Fruit fly (Drosophila melanogaster) whole organism, embryonic: ENCODE measurements around the gene CG42699.

ENCODE experiments used
- Atf6 ChIP-seq: fragments of 200-800 bp; sonication (Bioruptor generic); IDR thresholded peaks from 2 replicates; pipeline ENCODE4 v1.3.6; 2022; ENCODE audit warnings: missing biosample characterization, missing genetic modification characterization
- CG10431 ChIP-seq: fragments of 200-800 bp; sonication (Bioruptor generic); optimal IDR thresholded peaks from 3 replicates; lab custom pipeline; 2018; ENCODE audit warnings: missing biosample characterization, mild to moderate bottlenecking, missing genetic modification characterization
- CG10959 ChIP-seq: fragments of 200-800 bp; sonication (Bioruptor generic); IDR thresholded peaks from 2 replicates; pipeline ENCODE4 v1.3.6; 2022; ENCODE audit warnings: missing biosample characterization, missing genetic modification characterization
- CG11247 ChIP-seq: fragments of 200-800 bp; sonication (Bioruptor generic); IDR thresholded peaks from 2 replicates; pipeline ENCODE4 v1.3.6; 2022; ENCODE audit warnings: missing biosample characterization, missing genetic modification characterization
- CG12071 ChIP-seq: fragments of 200-800 bp; sonication (Bioruptor generic); optimal IDR thresholded peaks from 3 replicates; lab custom pipeline; 2018; ENCODE audit warnings: missing biosample characterization, mild to moderate bottlenecking, missing genetic modification characterization
- CG13123 ChIP-seq: fragments of 200-800 bp; sonication (Bioruptor generic); optimal IDR thresholded peaks from 2 replicates; lab custom pipeline; 2016; ENCODE audit warnings: missing biosample characterization, missing genetic modification characterization
- CG13296 ChIP-seq: fragments of 200-800 bp; sonication (Bioruptor generic); optimal IDR thresholded peaks from 3 replicates; lab custom pipeline; 2018; ENCODE audit warnings: missing biosample characterization, mild to moderate bottlenecking, missing genetic modification characterization
- CG14014 ChIP-seq: fragments of 200-800 bp; sonication (Bioruptor generic); IDR thresholded peaks from 2 replicates; pipeline ENCODE4 v1.3.6; 2022; ENCODE audit warnings: missing biosample characterization, missing genetic modification characterization
- CG15514 ChIP-seq: fragments of 200-800 bp; sonication (Bioruptor generic); optimal IDR thresholded peaks from 3 replicates; lab custom pipeline; 2017; ENCODE audit warnings: missing biosample characterization, missing genetic modification characterization, mild to moderate bottlenecking, moderate library complexity, missing genetic modification reagents
- CG17359 ChIP-seq: fragments of 200-800 bp; sonication (Bioruptor generic); optimal IDR thresholded peaks from 3 replicates; lab custom pipeline; 2018; ENCODE audit warnings: missing biosample characterization, mild to moderate bottlenecking, missing genetic modification characterization, moderate library complexity
- CG18011 ChIP-seq: fragments of 200-800 bp; sonication (Bioruptor generic); optimal IDR thresholded peaks from 2 replicates; lab custom pipeline; 2017; ENCODE audit warnings: missing biosample characterization, missing genetic modification characterization, mild to moderate bottlenecking, moderate library complexity, missing genotype
- CG18764 ChIP-seq: fragments of 200-800 bp; sonication (Bioruptor generic); optimal IDR thresholded peaks from 3 replicates; lab custom pipeline; 2016; ENCODE audit warnings: missing biosample characterization, missing genetic modification characterization
- CG4404 ChIP-seq: fragments of 200-800 bp; sonication (Bioruptor generic); IDR thresholded peaks from 2 replicates; pipeline ENCODE4 v1.3.6; 2022; ENCODE audit warnings: missing biosample characterization, missing genetic modification characterization
- CG4707 ChIP-seq: fragments of 200-800 bp; sonication (Bioruptor generic); optimal IDR thresholded peaks from 2 replicates; lab custom pipeline; 2018; ENCODE audit warnings: missing biosample characterization, mild to moderate bottlenecking, missing genetic modification characterization, moderate library complexity
- CG6854 ChIP-seq: fragments of 200-800 bp; sonication (Bioruptor generic); optimal IDR thresholded peaks from 3 replicates; lab custom pipeline; 2017; ENCODE audit warnings: missing biosample characterization, mild to moderate bottlenecking, missing genetic modification characterization
- CG7357 ChIP-seq: fragments of 200-800 bp; sonication (Bioruptor generic); IDR thresholded peaks from 3 replicates; pipeline ENCODE4 v1.3.6; 2022; ENCODE audit warnings: missing biosample characterization, missing genetic modification characterization
- CG7928 ChIP-seq: fragments of 200-800 bp; sonication (Bioruptor generic); optimal IDR thresholded peaks from 2 replicates; lab custom pipeline; 2017; ENCODE audit warnings: missing biosample characterization, mild to moderate bottlenecking, missing genetic modification characterization
- CG9437 ChIP-seq: fragments of 200-800 bp; sonication (Bioruptor generic); optimal IDR thresholded peaks from 2 replicates; lab custom pipeline; 2018; ENCODE audit warnings: missing biosample characterization, mild to moderate bottlenecking, missing genetic modification characterization
- CG9727 ChIP-seq: fragments of 200-800 bp; sonication (Bioruptor generic); optimal IDR thresholded peaks from 3 replicates; lab custom pipeline; 2017; ENCODE audit warnings: missing biosample characterization, mild to moderate bottlenecking, missing genetic modification characterization
- CrebB ChIP-seq: fragments of 200-800 bp; sonication (Bioruptor generic); optimal IDR thresholded peaks from 3 replicates; lab custom pipeline; 2018; ENCODE audit warnings: missing biosample characterization, mild to moderate bottlenecking, missing genetic modification characterization
- Doc3 ChIP-seq: fragments of 200-800 bp; sonication (Bioruptor generic); IDR thresholded peaks from 3 replicates; pipeline ENCODE4 v1.3.6; 2022; ENCODE audit warnings: missing biosample characterization, missing genetic modification characterization; ENCODE audit not compliant: partially characterized antibody
- Kr ChIP-seq: fragments of 200-800 bp; sonication (Bioruptor generic); optimal IDR thresholded peaks from 2 replicates; lab custom pipeline; 2017; ENCODE audit warnings: missing biosample characterization, mild to moderate bottlenecking, missing genetic modification characterization
- Lpt ChIP-seq: fragments of >200 bp; optimal IDR thresholded peaks from 2 replicates; lab custom pipeline; 2018; ENCODE audit warnings: missing biosample characterization, missing genetic modification characterization
- Med ChIP-seq: fragments of 200-800 bp; sonication (Bioruptor generic); peaks from one replicate; lab custom pipeline; 2016; ENCODE audit warnings: missing biosample characterization, missing genetic modification characterization, mild to moderate bottlenecking, inconsistent platforms, moderate library complexity
- Pdp1 ChIP-seq, 2 experiments: fragments of 200-800 bp; sonication (Bioruptor generic); optimal IDR thresholded peaks; 3 replicates each; lab custom pipeline; 2016; ENCODE audit warnings: missing biosample characterization in 2 of 2, missing genetic modification characterization in 2 of 2, mild to moderate bottlenecking in 1 of 2, moderate library complexity in 1 of 2
- Poxn ChIP-seq: fragments of 200-800 bp; sonication (Bioruptor generic); IDR thresholded peaks from 2 replicates; pipeline ENCODE4 v1.3.6; 2022; ENCODE audit warnings: missing biosample characterization, missing genetic modification characterization
- Ptx1 ChIP-seq: fragments of 200-800 bp; sonication (Bioruptor generic); IDR thresholded peaks from 2 replicates; pipeline ENCODE4 v1.3.6; 2022; ENCODE audit warnings: missing biosample characterization, missing genetic modification characterization
- Side ChIP-seq: fragments of 200-800 bp; sonication (Bioruptor generic); optimal IDR thresholded peaks from 2 replicates; lab custom pipeline; 2016; ENCODE audit warnings: missing biosample characterization, missing genetic modification characterization
- ato ChIP-seq: fragments of 200-800 bp; sonication (Bioruptor generic); IDR thresholded peaks from 2 replicates; pipeline ENCODE4 v1.3.6; 2022; ENCODE audit warnings: missing biosample characterization, missing genetic modification characterization; ENCODE audit not compliant: partially characterized antibody
- cas ChIP-seq: fragments of 200-800 bp; sonication (Bioruptor generic); IDR thresholded peaks from 2 replicates; pipeline ENCODE4 v1.3.6; 2022; ENCODE audit warnings: missing biosample characterization, missing genetic modification characterization
- cato ChIP-seq: fragments of 200-800 bp; sonication (Bioruptor generic); optimal IDR thresholded peaks from 2 replicates; lab custom pipeline; 2016; ENCODE audit warnings: missing biosample characterization, missing genetic modification characterization, borderline replicate concordance
- caup ChIP-seq: fragments of 200-800 bp; sonication (Bioruptor generic); optimal IDR thresholded peaks from 3 replicates; lab custom pipeline; 2017; ENCODE audit warnings: missing biosample characterization, mild to moderate bottlenecking, missing genetic modification characterization, moderate library complexity; ENCODE audit not compliant: severe bottlenecking
- dan ChIP-seq: fragments of 200-800 bp; sonication (Bioruptor generic); IDR thresholded peaks from 2 replicates; pipeline ENCODE4 v1.3.6; 2022; ENCODE audit warnings: missing biosample characterization, missing genetic modification characterization
- eve ChIP-seq, 2 experiments: fragments of >200 bp; optimal IDR thresholded peaks; 2 replicates each; lab custom pipeline; 2017; ENCODE audit warnings: missing biosample characterization in 2 of 2, missing genetic modification characterization in 2 of 2
- fu2 ChIP-seq: fragments of 200-800 bp; sonication (Bioruptor generic); optimal IDR thresholded peaks from 2 replicates; lab custom pipeline; 2016; ENCODE audit warnings: missing biosample characterization, missing genetic modification characterization
- grn ChIP-seq: fragments of 200-800 bp; sonication (Bioruptor generic); optimal IDR thresholded peaks from 3 replicates; lab custom pipeline; 2017; ENCODE audit warnings: missing biosample characterization, missing genetic modification characterization
- gsb ChIP-seq: fragments of 200-800 bp; sonication (Bioruptor generic); IDR thresholded peaks from 2 replicates; pipeline ENCODE4 v1.3.6; 2022; ENCODE audit warnings: missing biosample characterization, missing genetic modification characterization
- h ChIP-seq: fragments of >200 bp; optimal IDR thresholded peaks from 2 replicates; lab custom pipeline; 2017
- hkb ChIP-seq, 2 experiments: fragments of 200-800 bp in 1 of 2; fragments of >200 bp in 1 of 2; sonication (Bioruptor generic) in 1 of 2; IDR thresholded peaks in 1 of 2; optimal IDR thresholded peaks in 1 of 2; 2 replicates each; pipeline versions ENCODE4 v1.3.6 to Lab custom; 2017 to 2022; ENCODE audit warnings: missing biosample characterization in 1 of 2, missing genetic modification characterization in 1 of 2
- nerfin-2 ChIP-seq: fragments of 200-800 bp; sonication (Bioruptor generic); IDR thresholded peaks from 2 replicates; pipeline ENCODE4 v1.3.6; 2022; ENCODE audit warnings: missing biosample characterization, missing genetic modification characterization; ENCODE audit not compliant: partially characterized antibody
- pan ChIP-seq, 4 experiments: fragments of >200 bp in 3 of 4; fragments of 200-800 bp in 1 of 4; sonication (Bioruptor generic) in 1 of 4; optimal IDR thresholded peaks in 3 of 4; IDR thresholded peaks in 1 of 4; 2 replicates each; pipeline versions ENCODE4 v1.3.6 to Lab custom; 2017 to 2022; ENCODE audit warnings: missing biosample characterization in 2 of 4, missing genetic modification characterization in 2 of 4, mixed read lengths in 1 of 4
- pita ChIP-seq: fragments of 200-800 bp; sonication (Bioruptor generic); optimal IDR thresholded peaks from 2 replicates; lab custom pipeline; 2017; ENCODE audit warnings: missing biosample characterization, mild to moderate bottlenecking, missing genetic modification characterization
- pnt ChIP-seq: fragments of 200-800 bp; sonication (Bioruptor generic); optimal IDR thresholded peaks from 3 replicates; lab custom pipeline; 2016; ENCODE audit warnings: missing biosample characterization, missing genetic modification characterization
- run ChIP-seq: fragments of 200-800 bp; sonication (Bioruptor generic); optimal IDR thresholded peaks from 3 replicates; lab custom pipeline; 2018; ENCODE audit warnings: missing biosample characterization, mild to moderate bottlenecking, missing genetic modification characterization
- sisA ChIP-seq: fragments of 200-800 bp; sonication (Bioruptor generic); IDR thresholded peaks from 2 replicates; pipeline ENCODE4 v1.3.6; 2022; ENCODE audit warnings: missing biosample characterization, missing genetic modification characterization
- stc ChIP-seq: fragments of 200-800 bp; sonication (Bioruptor generic); IDR thresholded peaks from 2 replicates; pipeline ENCODE4 v1.3.6; 2022; ENCODE audit warnings: missing biosample characterization, missing genetic modification characterization
- tap ChIP-seq: fragments of 200-800 bp; optimal IDR thresholded peaks from 3 replicates; lab custom pipeline; 2019; ENCODE audit warnings: missing biosample characterization, mild to moderate bottlenecking, missing genetic modification characterization, moderate library complexity

CG42699 gene

DNA sequence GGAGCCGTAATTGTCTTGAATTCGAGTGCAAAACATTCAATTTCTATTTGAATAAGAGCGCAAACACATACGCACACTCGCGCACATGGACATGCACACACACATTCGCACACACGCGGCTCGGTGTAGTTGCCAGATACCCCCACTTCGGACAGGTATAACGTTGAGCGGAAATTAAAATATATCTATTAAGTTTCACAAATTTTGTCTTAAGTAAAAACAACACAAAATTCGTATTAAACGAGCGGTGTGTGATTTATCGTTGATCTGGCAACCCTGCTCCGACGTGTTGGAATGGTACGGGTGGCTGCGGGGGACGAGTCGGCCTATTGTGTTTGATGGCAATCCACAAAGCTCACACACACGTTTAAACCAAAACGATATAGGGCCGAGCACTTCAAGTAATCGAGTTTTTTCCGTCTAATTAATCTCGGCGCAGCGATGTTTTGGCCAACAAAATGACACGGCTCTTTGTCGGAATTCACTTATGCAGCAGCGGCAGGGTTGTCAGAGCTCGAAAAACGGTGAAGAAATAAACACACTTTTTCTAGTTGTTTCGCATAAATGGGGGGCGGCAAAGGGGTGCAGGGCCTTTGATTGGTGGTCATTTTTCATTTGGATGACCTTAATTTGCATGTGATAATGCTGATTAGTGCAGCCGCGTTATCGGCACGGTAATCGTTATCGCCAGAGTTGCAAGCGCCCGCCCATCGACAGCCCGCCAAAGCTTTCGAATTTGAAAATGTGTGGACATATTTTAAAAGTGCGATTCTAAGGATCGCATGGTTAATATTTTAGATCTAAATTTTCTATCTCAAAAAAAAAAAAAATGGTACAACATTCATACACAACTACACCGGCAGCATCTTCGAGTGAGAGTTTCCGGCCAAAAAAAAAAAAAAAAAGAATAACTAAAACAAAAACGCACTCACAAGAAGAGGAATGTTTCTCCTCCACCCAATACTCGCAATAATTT is 18.2 kb upstream of the CG42699 start (continued):
- TF ChIP-seq caup (GFP tag; lab: Kevin White, UChicago): peak; percentile 71
- TF ChIP-seq CG6854 (GFP tag; lab: Kevin White, UChicago): peak; percentile 46
- peak in 1 of 2 experiments; percentile 59 for TF ChIP-seq Pdp1 (GFP tag; optimal IDR thresholded peaks at IDR 0.05; lab: Kevin White, UChicago)
- peak; percentile 71 for TF ChIP-seq tap
- TF ChIP-seq Med (GFP tag; lab: Kevin White, UChicago): peak; percentile 95
- TF ChIP-seq CG15514 (GFP tag; lab: Kevin White, UChicago): peak; percentile 67
- no peak for TF ChIP-seq CG7928 (GFP tag; lab: Kevin White, UChicago)
- no peak for TF ChIP-seq h (lab: Kevin White, UChicago)
- peak; percentile 27 for TF ChIP-seq Side
- TF ChIP-seq CG10431 (GFP tag; lab: Kevin White, UChicago): peak; percentile 37
- TF ChIP-seq CG18011: peak; percentile 35
- peak; percentile 71 for TF ChIP-seq stc (GFP tag; lab: Robert Waterston, UW)
- TF ChIP-seq CG13123 (GFP tag; lab: Kevin White, UChicago): no peak
- peak; percentile 65 for TF ChIP-seq gsb (GFP tag; lab: Robert Waterston, UW)
- TF ChIP-seq CG11247: peak; percentile 72
- peak; percentile 53 for TF ChIP-seq CG9727 (GFP tag; lab: Kevin White, UChicago)
- 0 out of 2 replicates have a peak, but pooled peaks have one; percentile 58 for TF ChIP-seq cas (GFP tag; lab: Robert Waterston, UW)
- no peak for TF ChIP-seq Kr (GFP tag; lab: Kevin White, UChicago)
- TF ChIP-seq CG18764: no peak
- TF ChIP-seq pita (GFP tag; lab: Kevin White, UChicago): no peak
- peak; percentile 71 for TF ChIP-seq Atf6
- peak; percentile 51 for TF ChIP-seq CrebB (tag; lab: Kevin White, UChicago)
- TF ChIP-seq pnt (GFP tag; lab: Kevin White, UChicago): peak; percentile 58
- peak; percentile 74 for TF ChIP-seq CG13296
- TF ChIP-seq CG4707 (GFP tag; lab: Kevin White, UChicago): peak; percentile 41
- TF ChIP-seq ato (GFP tag; lab: Robert Waterston, UW): peak; percentile 38; the same call in 1 of the 2 replicates
- no peak for TF ChIP-seq dan (GFP tag; lab: Robert Waterston, UW)
- TF ChIP-seq Poxn (GFP tag; lab: Robert Waterston, UW): no peak
- 0 out of 3 replicates have a peak, but pooled peaks have one; percentile 27 for TF ChIP-seq Doc3 (GFP tag; lab: Robert Waterston, UW)
- TF ChIP-seq run (tag; lab: Kevin White, UChicago): peak; percentile 29
- TF ChIP-seq eve (GFP tag; optimal IDR thresholded peaks at IDR 0.05; lab: Kevin White, UChicago): no peak
- peak; percentile 73 for TF ChIP-seq CG12071 (GFP tag; lab: Kevin White, UChicago)
- no peak for TF ChIP-seq grn (GFP tag; lab: Kevin White, UChicago)
- peak; percentile 54 for TF ChIP-seq fu2 (GFP tag; lab: Kevin White, UChicago)
- TF ChIP-seq CG10959 (GFP tag; lab: Robert Waterston, UW): no peak
- TF ChIP-seq CG7357 (GFP tag; lab: Robert Waterston, UW): peak; percentile 35; the same call in 1 of the 3 replicates
- no peak for TF ChIP-seq hkb (optimal IDR thresholded peaks at IDR 0.05; lab: Kevin White, UChicago)
- peak; percentile 80 for TF ChIP-seq hkb (GFP tag; IDR thresholded peaks at IDR 0.05; lab: Robert Waterston, UW)
- no peak for TF ChIP-seq cato (GFP tag; lab: Kevin White, UChicago)
- TF ChIP-seq nerfin-2 (GFP tag; lab: Robert Waterston, UW): no peak
- peak; percentile 9 for TF ChIP-seq CG9437 (GFP tag; lab: Kevin White, UChicago)
- peak; percentile 77 for TF ChIP-seq sisA (GFP tag; lab: Robert Waterston, UW)
- TF ChIP-seq pan (optimal IDR thresholded peaks at IDR 0.05; lab: Kevin White, UChicago): no peak
- peak in 1 of 2 experiments; percentile 86 for TF ChIP-seq pan (GFP tag; optimal IDR thresholded peaks at IDR 0.05 in 1 of 2, IDR thresholded peaks at IDR 0.05 in 1 of 2)
- peak; percentile 79 for TF ChIP-seq CG17359 (tag; lab: Kevin White, UChicago)
- peak; percentile 66 for TF ChIP-seq CG4404 (GFP tag; lab: Robert Waterston, UW)
- peak; percentile 85 for TF ChIP-seq CG14014 (GFP tag; lab: Robert Waterston, UW)
- TF ChIP-seq Ptx1 (GFP tag; lab: Robert Waterston, UW): peak; percentile 83
- no peak for TF ChIP-seq Lpt (GFP tag; lab: Kevin White, UChicago)
